Fruit fly (Drosophila melanogaster) whole organism, embryonic: ENCODE data around the gene CG33346.
A peak's percentile ranks its signal among the peaks of the same experiment; 100 is the strongest.

Source experiments
- Abd-B ChIP-seq: fragments of 200-800 bp; sonication (Bioruptor generic); optimal IDR thresholded peaks from 2 replicates; lab custom pipeline; 2018; ENCODE audit warnings: missing biosample characterization, mild to moderate bottlenecking, missing genetic modification characterization, moderate library complexity
- Ada2b ChIP-seq: fragments of 200-800 bp; sonication (Bioruptor generic); IDR thresholded peaks from 2 replicates; pipeline ENCODE4 v1.3.6; 2022; ENCODE audit warnings: missing biosample characterization, missing genetic modification characterization
- Bteb2 ChIP-seq: fragments of 200-800 bp; sonication (Bioruptor generic); optimal IDR thresholded peaks from 2 replicates; lab custom pipeline; 2016; ENCODE audit warnings: missing biosample characterization, missing genetic modification characterization
- CG10431 ChIP-seq: fragments of 200-800 bp; sonication (Bioruptor generic); optimal IDR thresholded peaks from 3 replicates; lab custom pipeline; 2018; ENCODE audit warnings: missing biosample characterization, mild to moderate bottlenecking, missing genetic modification characterization
- CG10543 ChIP-seq: fragments of 200-800 bp; sonication (Bioruptor generic); optimal IDR thresholded peaks from 3 replicates; lab custom pipeline; 2017; ENCODE audit warnings: missing biosample characterization, mild to moderate bottlenecking, missing genetic modification characterization, moderate library complexity
- CG11560 ChIP-seq: fragments of 200-800 bp; sonication (Bioruptor generic); IDR thresholded peaks from 3 replicates; pipeline ENCODE4 v1.3.6; 2022; ENCODE audit warnings: missing biosample characterization, missing genetic modification characterization
- CG12236 ChIP-seq: fragments of 200-800 bp; sonication (Bioruptor generic); optimal IDR thresholded peaks from 2 replicates; lab custom pipeline; 2016; ENCODE audit warnings: missing biosample characterization, missing genetic modification characterization
- CG13287 ChIP-seq: fragments of 200-800 bp; sonication (Bioruptor generic); IDR thresholded peaks from 2 replicates; pipeline ENCODE4 v1.3.6; 2022; ENCODE audit warnings: missing biosample characterization, missing genetic modification characterization; ENCODE audit not compliant: partially characterized antibody
- CG14667 ChIP-seq: fragments of 200-800 bp; sonication (Bioruptor generic); IDR thresholded peaks from 2 replicates; pipeline ENCODE4 v1.3.6; 2022; ENCODE audit warnings: missing biosample characterization, missing genetic modification characterization
- CG15696 ChIP-seq: fragments of 200-800 bp; sonication (Bioruptor generic); optimal IDR thresholded peaks from 2 replicates; lab custom pipeline; 2019; ENCODE audit warnings: missing biosample characterization, mild to moderate bottlenecking, missing genetic modification characterization, moderate library complexity
- CG1602 ChIP-seq: fragments of 200-800 bp; sonication (Bioruptor generic); optimal IDR thresholded peaks from 3 replicates; lab custom pipeline; 2016; ENCODE audit warnings: missing biosample characterization, missing genetic modification characterization
- CG16815 ChIP-seq: fragments of 200-800 bp; sonication (Bioruptor generic); optimal IDR thresholded peaks from 3 replicates; lab custom pipeline; 2017; ENCODE audit warnings: missing biosample characterization, mild to moderate bottlenecking, missing genetic modification characterization
- CG16863 ChIP-seq: fragments of 200-800 bp; sonication (Bioruptor generic); optimal IDR thresholded peaks from 3 replicates; lab custom pipeline; 2016; ENCODE audit warnings: missing biosample characterization, missing genetic modification characterization
- CG17612 ChIP-seq: fragments of 200-800 bp; sonication (Bioruptor generic); IDR thresholded peaks from 2 replicates; pipeline ENCODE4 v1.3.6; 2022; ENCODE audit warnings: missing biosample characterization, missing genetic modification characterization
- CG18619 ChIP-seq: fragments of 200-800 bp; sonication (Bioruptor generic); optimal IDR thresholded peaks from 3 replicates; lab custom pipeline; 2017; ENCODE audit warnings: missing biosample characterization, mild to moderate bottlenecking, missing genetic modification characterization
- CG2889 ChIP-seq: fragments of 200-800 bp; sonication (Bioruptor generic); IDR thresholded peaks from 3 replicates; pipeline ENCODE4 v1.3.6; 2022; ENCODE audit warnings: missing biosample characterization, missing genetic modification characterization
- CG32532 ChIP-seq: fragments of 200-800 bp; sonication (Bioruptor generic); IDR thresholded peaks from 2 replicates; pipeline ENCODE4 v1.3.6; 2022; ENCODE audit warnings: missing biosample characterization, missing genetic modification characterization
- CG33213 ChIP-seq: fragments of 200-800 bp; sonication (Bioruptor generic); optimal IDR thresholded peaks from 3 replicates; lab custom pipeline; 2016; ENCODE audit warnings: missing biosample characterization, missing genetic modification characterization
- CG6689 ChIP-seq: fragments of 200-800 bp; sonication (Bioruptor generic); IDR thresholded peaks from 2 replicates; pipeline ENCODE4 v1.3.6; 2022; ENCODE audit warnings: missing biosample characterization, missing genetic modification characterization
- CG6765 ChIP-seq: fragments of 200-800 bp; sonication (Bioruptor generic); optimal IDR thresholded peaks from 3 replicates; lab custom pipeline; 2017; ENCODE audit warnings: missing biosample characterization, mild to moderate bottlenecking, missing genetic modification characterization
- CG7839 ChIP-seq: fragments of 200-800 bp; sonication (Bioruptor generic); optimal IDR thresholded peaks from 3 replicates; lab custom pipeline; 2018; ENCODE audit warnings: missing biosample characterization, mild to moderate bottlenecking, missing genetic modification characterization, moderate library complexity
- CG7987 ChIP-seq: fragments of 200-800 bp; sonication (Bioruptor generic); optimal IDR thresholded peaks from 2 replicates; lab custom pipeline; 2018; ENCODE audit warnings: missing biosample characterization, mild to moderate bottlenecking, missing genetic modification characterization, moderate library complexity
- Doc3 ChIP-seq: fragments of 200-800 bp; sonication (Bioruptor generic); IDR thresholded peaks from 3 replicates; pipeline ENCODE4 v1.3.6; 2022; ENCODE audit warnings: missing biosample characterization, missing genetic modification characterization; ENCODE audit not compliant: partially characterized antibody
- Ets65A ChIP-seq: fragments of 200-800 bp; sonication (Bioruptor generic); peaks from one replicate; lab custom pipeline; 2016; ENCODE audit warnings: missing biosample characterization, missing genetic modification characterization
- H15 ChIP-seq: fragments of 200-800 bp; sonication (Bioruptor generic); IDR thresholded peaks from 3 replicates; pipeline ENCODE4 v1.3.6; 2022; ENCODE audit warnings: missing biosample characterization, missing genetic modification characterization
- HLH3B ChIP-seq: fragments of 200-800 bp; sonication (Bioruptor generic); IDR thresholded peaks from 2 replicates; pipeline ENCODE4 v1.3.6; 2022; ENCODE audit warnings: missing biosample characterization, missing genetic modification characterization
- HLH4C ChIP-seq: fragments of 200-800 bp; sonication (Bioruptor generic); IDR thresholded peaks from 3 replicates; pipeline ENCODE4 v1.3.6; 2022; ENCODE audit warnings: missing biosample characterization, missing genetic modification characterization; ENCODE audit not compliant: partially characterized antibody
- Hmr ChIP-seq: fragments of 200-800 bp; sonication (Bioruptor generic); optimal IDR thresholded peaks from 3 replicates; lab custom pipeline; 2017; ENCODE audit warnings: mild to moderate bottlenecking, missing biosample characterization, missing genetic modification reagents, missing genetic modification characterization
- Hr39 ChIP-seq: fragments of >200 bp; optimal IDR thresholded peaks from 2 replicates; lab custom pipeline; 2017
- Med ChIP-seq: fragments of 200-800 bp; sonication (Bioruptor generic); peaks from one replicate; lab custom pipeline; 2016; ENCODE audit warnings: missing biosample characterization, missing genetic modification characterization, mild to moderate bottlenecking, inconsistent platforms, moderate library complexity
- Neu2 ChIP-seq: fragments of 200-800 bp; sonication (Bioruptor generic); optimal IDR thresholded peaks from 3 replicates; lab custom pipeline; 2016; ENCODE audit warnings: missing biosample characterization, missing genetic modification characterization, borderline replicate concordance
- Side ChIP-seq: fragments of 200-800 bp; sonication (Bioruptor generic); optimal IDR thresholded peaks from 2 replicates; lab custom pipeline; 2016; ENCODE audit warnings: missing biosample characterization, missing genetic modification characterization
- Sox100B ChIP-seq: fragments of 200-800 bp; sonication (Bioruptor generic); optimal IDR thresholded peaks from 3 replicates; lab custom pipeline; 2018; ENCODE audit warnings: missing biosample characterization, mild to moderate bottlenecking, missing genetic modification characterization
- Sox102F ChIP-seq: fragments of 200-800 bp; sonication (Bioruptor generic); optimal IDR thresholded peaks from 2 replicates; lab custom pipeline; 2018; ENCODE audit warnings: missing biosample characterization, mild to moderate bottlenecking, missing genetic modification characterization, moderate library complexity
- YL-1 ChIP-seq: fragments of 200-800 bp; sonication (Bioruptor generic); optimal IDR thresholded peaks from 3 replicates; lab custom pipeline; 2017; ENCODE audit warnings: missing biosample characterization, mild to moderate bottlenecking, missing genetic modification characterization
- bcd ChIP-seq: fragments of 200-800 bp; sonication (Bioruptor generic); optimal IDR thresholded peaks from 2 replicates; lab custom pipeline; 2017; ENCODE audit warnings: missing biosample characterization, mild to moderate bottlenecking, missing genetic modification characterization
- br ChIP-seq: fragments of >200 bp; optimal IDR thresholded peaks from 2 replicates; lab custom pipeline; 2017
- chinmo ChIP-seq: fragments of 200-800 bp; sonication (Bioruptor generic); IDR thresholded peaks from 4 replicates; pipeline ENCODE4 v1.3.6; 2022; ENCODE audit warnings: missing biosample characterization, missing genetic modification characterization; ENCODE audit not compliant: partially characterized antibody
- chm ChIP-seq: fragments of 200-800 bp; sonication (Bioruptor generic); IDR thresholded peaks from 2 replicates; pipeline ENCODE4 v1.3.6; 2022; ENCODE audit warnings: missing biosample characterization, missing genetic modification characterization
- da ChIP-seq: fragments of 200-800 bp; sonication (Bioruptor generic); optimal IDR thresholded peaks from 2 replicates; lab custom pipeline; 2016; ENCODE audit warnings: missing biosample characterization, missing genetic modification characterization
- lov ChIP-seq, 2 experiments: fragments of 200-800 bp in 1 of 2; fragments of >200 bp in 1 of 2; sonication (Bioruptor generic) in 1 of 2; IDR thresholded peaks in 1 of 2; optimal IDR thresholded peaks in 1 of 2; 2 replicates in 1 of 2; 3 replicates in 1 of 2; pipeline versions ENCODE4 v1.3.6 to Lab custom; 2017 to 2022; ENCODE audit warnings: missing biosample characterization in 1 of 2, missing genetic modification characterization in 1 of 2
- nau ChIP-seq: fragments of 200-800 bp; sonication (Bioruptor generic); optimal IDR thresholded peaks from 3 replicates; lab custom pipeline; 2017; ENCODE audit warnings: missing biosample characterization, mild to moderate bottlenecking, missing genetic modification characterization, missing genetic modification reagents
- prd ChIP-seq, 3 experiments: fragments of >200 bp in 2 of 3; fragments of 200-800 bp in 1 of 3; sonication (Bioruptor generic) in 1 of 3; optimal IDR thresholded peaks in 2 of 3; IDR thresholded peaks in 1 of 3; 2 replicates in 2 of 3; 3 replicates in 1 of 3; pipeline versions ENCODE4 v1.3.6 to Lab custom; 2017 to 2022; ENCODE audit warnings: missing biosample characterization in 1 of 3, missing genetic modification characterization in 1 of 3
- rib ChIP-seq: fragments of 200-800 bp; sonication (Bioruptor generic); IDR thresholded peaks from 2 replicates; pipeline ENCODE4 v1.3.6; 2022; ENCODE audit warnings: missing biosample characterization, missing genetic modification characterization
- ro ChIP-seq: fragments of 200-800 bp; sonication (Bioruptor generic); IDR thresholded peaks from 2 replicates; pipeline ENCODE4 v1.3.6; 2022; ENCODE audit warnings: missing biosample characterization, missing genetic modification characterization
- sima ChIP-seq: fragments of 200-800 bp; sonication (Bioruptor generic); optimal IDR thresholded peaks from 2 replicates; lab custom pipeline; 2016; ENCODE audit warnings: missing biosample characterization, missing genetic modification characterization
- sob ChIP-seq: fragments of 200-800 bp; sonication (Bioruptor generic); IDR thresholded peaks from 2 replicates; pipeline ENCODE4 v1.3.6; 2022; ENCODE audit warnings: missing biosample characterization, missing genetic modification characterization
- unc-4 ChIP-seq: fragments of 200-800 bp; sonication (Bioruptor generic); IDR thresholded peaks from 2 replicates; pipeline ENCODE4 v1.3.6; 2022; ENCODE audit warnings: missing biosample characterization, missing genetic modification characterization; ENCODE audit not compliant: partially characterized antibody
- zf30C ChIP-seq: fragments of 200-800 bp; sonication (Bioruptor generic); optimal IDR thresholded peaks from 3 replicates; lab custom pipeline; 2018; ENCODE audit warnings: missing biosample characterization, mild to moderate bottlenecking, missing genetic modification characterization
- zfh1 ChIP-seq: fragments of 200-800 bp; sonication (Bioruptor generic); IDR thresholded peaks from 3 replicates; pipeline ENCODE4 v1.3.6; 2022; ENCODE audit warnings: missing biosample characterization, missing genetic modification characterization

The CG33346 gene

dm6 chr3R:28631753-28632152 is 37.3 kb upstream of the CG33346 start (continued):
- TF ChIP-seq CG11560 (no peak), CG10431 (no peak), Hmr (peak; percentile 27), CG14667 (GFP tag; lab: Robert Waterston, UW) (0 out of 2 replicates have a peak, but pooled peaks have one; percentile 23), HLH3B (GFP tag; lab: Robert Waterston, UW) (peak; percentile 59; the same call in 1 of the 2 replicates), HLH4C (GFP tag; lab: Robert Waterston, UW) (no peak), lov (optimal IDR thresholded peaks at IDR 0.05; lab: Kevin White, UChicago) (no peak), lov (GFP tag; IDR thresholded peaks at IDR 0.05; lab: Robert Waterston, UW) (no peak), CG2889 (GFP tag; lab: Robert Waterston, UW) (peak; percentile 48; the same call in 1 of the 3 replicates), unc-4 (GFP tag; lab: Robert Waterston, UW) (no peak), Hr39 (no peak), CG6765 (GFP tag; lab: Kevin White, UChicago) (peak; percentile 15), Ada2b (peak; percentile 57), nau (GFP tag; lab: Kevin White, UChicago) (peak; percentile 26), CG7839 (tag; lab: Kevin White, UChicago) (peak; percentile 66), bcd (peak; percentile 49), CG7987 (GFP tag; lab: Kevin White, UChicago) (peak; percentile 47), CG16815 (GFP tag; lab: Kevin White, UChicago) (peak; percentile 37), CG15696 (tag; lab: Kevin White, UChicago) (peak; percentile 75), CG18619 (GFP tag; lab: Kevin White, UChicago) (no peak), sob (GFP tag; lab: Robert Waterston, UW) (0 out of 2 replicates have a peak, but pooled peaks have one; percentile 16), Ets65A (GFP tag; lab: Kevin White, UChicago) (peak; percentile 90), CG16863 (no peak), zf30C (peak; percentile 82), CG33213 (GFP tag; lab: Kevin White, UChicago) (peak; percentile 30), Sox100B (peak; percentile 16), chinmo (0 out of 4 replicates have a peak, but pooled peaks have one; percentile 10), CG6689 (GFP tag; lab: Robert Waterston, UW) (peak; percentile 65), CG32532 (peak; percentile 61), ro (GFP tag; lab: Robert Waterston, UW) (no peak), br (lab: Kevin White, UChicago) (no peak), chm (GFP tag; lab: Robert Waterston, UW) (no peak; the same call in 1 of the 2 replicates), H15 (GFP tag; lab: Robert Waterston, UW) (no peak), CG1602 (peak; percentile 13), CG17612 (no peak), Med (GFP tag; lab: Kevin White, UChicago) (peak; percentile 85), YL-1 (GFP tag; lab: Kevin White, UChicago) (no peak), CG13287 (GFP tag; lab: Robert Waterston, UW) (no peak), CG10543 (GFP tag; lab: Kevin White, UChicago) (no peak), prd (optimal IDR thresholded peaks at IDR 0.05; lab: Kevin White, UChicago) (no peak), prd (GFP tag; IDR thresholded peaks at IDR 0.05; lab: Robert Waterston, UW) (peak; percentile 88), Sox102F (peak; percentile 51), sima (GFP tag; lab: Kevin White, UChicago) (no peak), Abd-B (peak; percentile 39), Bteb2 (GFP tag; lab: Kevin White, UChicago) (peak; percentile 26), Side (peak; percentile 50), zfh1 (GFP tag; lab: Robert Waterston, UW) (peak; percentile 74; the same call in 2 of the 3 replicates), CG12236 (GFP tag; lab: Kevin White, UChicago) (no peak), rib (GFP tag; lab: Robert Waterston, UW) (no peak), Neu2 (peak; percentile 45), da (no peak), Doc3 (GFP tag; lab: Robert Waterston, UW) (no peak)
